Fruit fly (Drosophila melanogaster) whole organism, pupa: Measurements from ENCODE around the gene 14-3-3epsilon.

Source experiments
- CG8301 ChIP-seq: fragments of 200-800 bp; sonication (Bioruptor generic); optimal IDR thresholded peaks from 2 replicates; lab custom pipeline; 2018; ENCODE audit warnings: missing biosample characterization, mild to moderate bottlenecking, missing genetic modification characterization
- EcR ChIP-seq: fragments of 200-800 bp; sonication (Bioruptor generic); optimal IDR thresholded peaks from 3 replicates; lab custom pipeline; 2019; ENCODE audit warnings: missing biosample characterization, missing genetic modification characterization, mild to moderate bottlenecking, moderate library complexity, missing genetic modification reagents

- no peak for TF ChIP-seq EcR (GFP tag; lab: Kevin White, UChicago)
- no peak for TF ChIP-seq CG8301
Measured at dm6 chr3R:18283441-18283840, 41.1 kb downstream of the 14-3-3epsilon start, which contains the start of the genes CG14312 and CG8064.
